Worm (Caenorhabditis elegans): ENCODE results near the gene T24D5.3.

ce11 chrX:12589503-12589902 lies 9.6 kb downstream of the T24D5.3 start:
- TF ChIP-seq tbx-2 (tag; optimal IDR thresholded peaks at IDR 0.05) = no peak
- TF ChIP-seq Y22D7AL.16 (tag; optimal IDR thresholded peaks at IDR 0.05) = no peak
- no peak for TF ChIP-seq mec-3 (tag; optimal IDR thresholded peaks at IDR 0.05; ENCODE audit: borderline replicate concordance)
- no peak for TF ChIP-seq ceh-34 (tag; optimal IDR thresholded peaks at IDR 0.05)
- no peak for TF ChIP-seq dve-1 (tag; optimal IDR thresholded peaks at IDR 0.05)
- no peak for TF ChIP-seq ceh-9 (tag; optimal IDR thresholded peaks at IDR 0.05)
- TF ChIP-seq ama-1 (optimal IDR thresholded peaks at IDR 0.05) = no peak

Measured in whole organism, late embryonic.